Worm (Caenorhabditis elegans): ENCODE results near the gene nspf-3.

DNA sequence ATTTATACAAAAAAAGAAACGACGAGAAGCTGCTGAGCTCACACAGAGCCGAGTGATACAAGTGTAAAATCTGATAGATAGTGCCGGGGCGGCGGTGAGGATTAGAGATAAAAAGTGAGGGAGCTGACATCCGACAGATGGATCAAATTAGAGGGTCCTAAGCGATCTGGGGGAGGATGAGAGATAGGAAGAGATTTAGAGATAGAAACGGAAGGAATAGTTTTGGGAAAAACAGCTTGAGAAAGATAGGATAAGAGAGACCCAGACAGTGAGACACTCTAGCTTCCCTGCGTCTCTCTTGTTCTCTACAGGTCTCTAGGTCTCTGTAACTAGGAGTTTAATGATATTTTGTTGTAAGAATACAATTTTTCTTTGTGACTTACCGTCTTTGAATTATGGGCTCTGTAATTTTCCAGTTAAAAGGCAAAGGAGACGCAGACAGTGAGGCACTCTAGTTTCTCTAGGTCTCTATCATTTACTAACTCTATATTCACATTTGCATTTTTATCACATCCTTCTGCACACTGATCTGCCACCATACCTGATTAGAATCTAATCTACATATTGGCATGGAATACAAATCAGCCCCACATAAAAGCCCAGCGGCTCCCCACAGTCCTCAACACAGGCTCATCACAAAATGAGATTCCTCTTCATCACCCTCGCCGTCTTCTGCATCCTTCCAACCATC lies 2.9 kb downstream of the nspf-3 start, which contains the start of the genes sup-9 and nspf-1:
- no peak for TF ChIP-seq ets-7 (tag; optimal IDR thresholded peaks at IDR 0.05)
- TF ChIP-seq flt-1 (GFP tag; IDR thresholded peaks at IDR 0.05), result no peak
- TF ChIP-seq ama-1 (optimal IDR thresholded peaks at IDR 0.05), result no peak
- no peak for TF ChIP-seq scrt-1 (GFP tag; IDR thresholded peaks at IDR 0.05)
- TF ChIP-seq F13C5.2 (tag; optimal IDR thresholded peaks at IDR 0.05), result no peak
- no peak for TF ChIP-seq pes-1 (GFP tag; IDR thresholded peaks at IDR 0.05)
- TF ChIP-seq aly-1 (tag; optimal IDR thresholded peaks at IDR 0.05), result no peak
- no peak for TF ChIP-seq ceh-13 (GFP tag; optimal IDR thresholded peaks at IDR 0.05)
- no peak for TF ChIP-seq tbx-11 (GFP tag; IDR thresholded peaks at IDR 0.05)
- TF ChIP-seq hmg-4 (GFP tag; optimal IDR thresholded peaks at IDR 0.05), result no peak
- TF ChIP-seq tra-4 (tag; optimal IDR thresholded peaks at IDR 0.05), result no peak
- no peak for TF ChIP-seq hnd-1 (tag; optimal IDR thresholded peaks at IDR 0.05)
